Worm (Caenorhabditis elegans): ENCODE data around the gene C25F6.6.
A peak's percentile ranks its signal among the peaks of the same experiment; 100 is the strongest.

Gene C25F6.6

ce11 chrX:5447381-5447780 is 3.2 kb downstream of the C25F6.6 start:
- TF ChIP-seq lin-39 (tag; optimal IDR thresholded peaks at IDR 0.05) (no peak), lin-13 (GFP tag; optimal IDR thresholded peaks at IDR 0.05) (no peak), duxl-1 (tag; optimal IDR thresholded peaks at IDR 0.05; ENCODE audit: poor library complexity) (no peak), zfp-2 (tag; optimal IDR thresholded peaks at IDR 0.05) (no peak), zag-1 (tag; optimal IDR thresholded peaks at IDR 0.05) (no peak), unc-62 (GFP tag; optimal IDR thresholded peaks at IDR 0.05 in 1 of 2) (peak in 1 of 2 experiments; percentile 96), unc-62 (tag; optimal IDR thresholded peaks at IDR 0.05) (no peak), dmd-9 (GFP tag; IDR thresholded peaks at IDR 0.05) (no peak)

DNA sequence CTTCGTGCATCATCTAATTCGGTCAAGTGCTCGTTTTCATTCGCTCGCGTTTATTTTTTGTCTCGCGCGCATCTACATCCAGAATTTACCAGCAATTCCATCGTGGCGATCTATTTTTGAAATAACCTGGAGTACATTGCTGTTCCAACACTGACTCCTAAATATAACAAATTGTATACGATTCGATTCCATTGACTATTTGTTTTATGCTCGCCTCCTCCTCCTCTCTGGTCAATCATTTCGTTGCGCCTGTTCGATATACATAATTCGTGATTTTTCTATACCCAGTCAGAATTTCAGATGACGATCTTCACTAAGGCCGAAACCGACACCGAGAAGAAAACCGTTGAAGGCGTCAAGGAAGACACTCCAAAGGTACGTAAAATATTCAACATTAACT is 5.8 kb downstream of the C25F6.6 start, which contains the start of gene itm-2:
TSS of gene itm-2 (plus strand) at position 301 of the 400 bp plus-strand sequence.
- TF ChIP-seq dve-1 (tag; optimal IDR thresholded peaks at IDR 0.05; ENCODE audit: insufficient read depth) (no peak), mdt-29 (GFP tag; IDR thresholded peaks at IDR 0.05) (no peak), lin-13 (GFP tag; optimal IDR thresholded peaks at IDR 0.05) (no peak), lir-3 (tag; optimal IDR thresholded peaks at IDR 0.05) (no peak), ceh-20 (GFP tag; IDR thresholded peaks at IDR 0.05) (no peak), D1046.2 (GFP tag; IDR thresholded peaks at IDR 0.05) (no peak), daf-8 (GFP tag; IDR thresholded peaks at IDR 0.05) (no peak), ama-1 (optimal IDR thresholded peaks at IDR 0.05) (no peak), saeg-2 (GFP tag; IDR thresholded peaks at IDR 0.05) (no peak), unc-130 (GFP tag; optimal IDR thresholded peaks at IDR 0.05) (no peak), tra-1 (GFP tag; IDR thresholded peaks at IDR 0.05) (no peak), dpl-1 (GFP tag; optimal IDR thresholded peaks at IDR 0.05) (no peak), mes-2 (tag; optimal IDR thresholded peaks at IDR 0.05; ENCODE audit: poor library complexity, severe bottlenecking) (no peak), madf-5 (GFP tag; IDR thresholded peaks at IDR 0.05) (no peak), lim-7 (GFP tag; IDR thresholded peaks at IDR 0.05) (no peak), rbr-2 (tag; optimal IDR thresholded peaks at IDR 0.05) (no peak), gei-8 (GFP tag; optimal IDR thresholded peaks at IDR 0.05) (no peak), Y48G9A.11 (GFP tag; IDR thresholded peaks at IDR 0.05) (no peak)

ce11 chrX:5433912-5434311 is 16.7 kb downstream of the C25F6.6 start:
- TF ChIP-seq lsy-2 (tag; optimal IDR thresholded peaks at IDR 0.05) = no peak
- TF ChIP-seq aly-2 (tag; optimal IDR thresholded peaks at IDR 0.05) = no peak
- TF ChIP-seq unc-62 (GFP tag; optimal IDR thresholded peaks at IDR 0.05 in 1 of 2) = peak in 1 of 2 experiments; percentile 94
- TF ChIP-seq unc-62 (tag; optimal IDR thresholded peaks at IDR 0.05) = no peak

- TF ChIP-seq F10B5.3 (tag; optimal IDR thresholded peaks at IDR 0.05) = peak; percentile 96
- TF ChIP-seq hif-1 (tag; optimal IDR thresholded peaks at IDR 0.05) = peak; percentile 74 to 81
- TF ChIP-seq zag-1 (tag; optimal IDR thresholded peaks at IDR 0.05) = peak; percentile 89
- TF ChIP-seq D1046.2 (GFP tag; IDR thresholded peaks at IDR 0.05) = peak; percentile 78
- peak; percentile 96 for TF ChIP-seq ceh-20 (GFP tag; IDR thresholded peaks at IDR 0.05)
- TF ChIP-seq daf-8 (GFP tag; IDR thresholded peaks at IDR 0.05) = peak; percentile 38; the same call in 1 of the 2 replicates
- peak; percentile 79 for TF ChIP-seq gei-8 (GFP tag; optimal IDR thresholded peaks at IDR 0.05)
- TF ChIP-seq duxl-1 (tag; optimal IDR thresholded peaks at IDR 0.05; ENCODE audit: poor library complexity) = peak; percentile 98
- TF ChIP-seq Y75B8A.6 (GFP tag; IDR thresholded peaks at IDR 0.05) = peak; percentile 77; the same call in 1 of the 2 replicates
- peak; percentile 96 for TF ChIP-seq zip-2 (tag; optimal IDR thresholded peaks at IDR 0.05)
- no peak for TF ChIP-seq F26F4.8 (GFP tag; conservative IDR thresholded peaks at IDR 0.05)
- TF ChIP-seq ztf-7 (tag; optimal IDR thresholded peaks at IDR 0.05) = peak; percentile 96
- TF ChIP-seq unc-62 (GFP tag; optimal IDR thresholded peaks at IDR 0.05 in 1 of 2) = peak; percentile 82 to 100
- TF ChIP-seq unc-62 (tag; optimal IDR thresholded peaks at IDR 0.05) = peak; percentile 86
- TF ChIP-seq ama-1 (optimal IDR thresholded peaks at IDR 0.05) = no peak
- TF ChIP-seq tag-97 (GFP tag; IDR thresholded peaks at IDR 0.05) = no peak
- peak; percentile 90 for TF ChIP-seq nhr-6 (tag; optimal IDR thresholded peaks at IDR 0.05)
- TF ChIP-seq spr-1 (tag; optimal IDR thresholded peaks at IDR 0.05) = peak; percentile 97
- peak; percentile 99 for TF ChIP-seq jun-1 (tag; optimal IDR thresholded peaks at IDR 0.05)
- peak; percentile 87 for TF ChIP-seq zfp-2 (tag; optimal IDR thresholded peaks at IDR 0.05)
- no peak for TF ChIP-seq daf-12 (tag; optimal IDR thresholded peaks at IDR 0.05)
- TF ChIP-seq nhr-102 (tag; optimal IDR thresholded peaks at IDR 0.05) = peak; percentile 99
- no peak for TF ChIP-seq snpc-4 (tag; optimal IDR thresholded peaks at IDR 0.05)
- peak; percentile 62; the same call in 1 of the 2 replicates for TF ChIP-seq snpc-1.2 (GFP tag; IDR thresholded peaks at IDR 0.05)
- no peak for TF ChIP-seq pha-4 (GFP tag; IDR thresholded peaks at IDR 0.05)
- peak; percentile 93 for TF ChIP-seq pha-4 (tag; optimal IDR thresholded peaks at IDR 0.05)
- no peak for TF ChIP-seq lin-15B (tag; optimal IDR thresholded peaks at IDR 0.05)
- TF ChIP-seq ctbp-1 (GFP tag; IDR thresholded peaks at IDR 0.05) = peak; percentile 97
- TF ChIP-seq ceh-28 (tag; optimal IDR thresholded peaks at IDR 0.05) = peak; percentile 91
Observed at ce11 chrX:5429335-5429734, 21.3 kb downstream of the C25F6.6 start.

Measured in whole organism, L4 larva.